Worm (Caenorhabditis elegans) whole organism, late embryonic: ENCODE results near the gene sru-44.

ENCODE experiments used
- Y22D7AL.16 ChIP-seq: sonication (generic microtip); optimal IDR thresholded peaks from 2 replicates; lab custom pipeline; 2016; ENCODE audit warnings: missing genetic modification characterization, missing compliant biosample characterization
- ceh-14 ChIP-seq: sonication (generic microtip); optimal IDR thresholded peaks from 2 replicates; lab custom pipeline; 2016; ENCODE audit warnings: missing genotype, missing genetic modification characterization, missing compliant biosample characterization
- ceh-19 ChIP-seq: fragments of 200-800 bp; sonication (Bioruptor generic); optimal IDR thresholded peaks from 2 replicates; lab custom pipeline; 2018; ENCODE audit warnings: mild to moderate bottlenecking, missing genetic modification characterization, missing compliant biosample characterization
- ceh-2 ChIP-seq: sonication (generic microtip); optimal IDR thresholded peaks from 2 replicates; lab custom pipeline; 2016; ENCODE audit warnings: missing genotype, missing genetic modification characterization, missing compliant biosample characterization
- ceh-24 ChIP-seq: sonication (generic microtip); optimal IDR thresholded peaks from 2 replicates; lab custom pipeline; 2016; ENCODE audit warnings: mild to moderate bottlenecking, missing genetic modification characterization, missing compliant biosample characterization
- ceh-30 ChIP-seq: fragments of 150-350 bp; optimal IDR thresholded peaks from 2 replicates; lab custom pipeline; 2014; ENCODE audit warnings: missing biosample characterization, missing genetic modification characterization
- ceh-45 ChIP-seq: fragments of 200-800 bp; sonication (Bioruptor generic); IDR thresholded peaks from 2 replicates; pipeline ENCODE4 v1.3.6; 2022; ENCODE audit warnings: missing genetic modification reagents, missing genetic modification characterization, missing compliant biosample characterization
- ceh-6 ChIP-seq: fragments of 200-800 bp; sonication (Bioruptor generic); optimal IDR thresholded peaks from 2 replicates; lab custom pipeline; 2018; ENCODE audit warnings: mild to moderate bottlenecking, missing genetic modification characterization, missing compliant biosample characterization
- ceh-9 ChIP-seq: sonication (generic microtip); optimal IDR thresholded peaks from 2 replicates; lab custom pipeline; 2016; ENCODE audit warnings: mild to moderate bottlenecking, missing genetic modification characterization, inconsistent platforms, missing compliant biosample characterization
- dmd-4 ChIP-seq: sonication (generic microtip); optimal IDR thresholded peaks from 2 replicates; lab custom pipeline; 2016; ENCODE audit warnings: borderline replicate concordance, missing genetic modification characterization, missing compliant biosample characterization
- dve-1 ChIP-seq: sonication (generic microtip); optimal IDR thresholded peaks from 2 replicates; lab custom pipeline; 2017; ENCODE audit warnings: antibody characterized with exemption, mild to moderate bottlenecking, missing genetic modification characterization, missing compliant biosample characterization
- elt-4 ChIP-seq: sonication (generic microtip); optimal IDR thresholded peaks from 2 replicates; lab custom pipeline; 2016; ENCODE audit warnings: missing genetic modification characterization, missing compliant biosample characterization
- ets-4 ChIP-seq: sonication (generic microtip); optimal IDR thresholded peaks from 2 replicates; lab custom pipeline; 2016; ENCODE audit warnings: missing genetic modification characterization, missing compliant biosample characterization
- fkh-10 ChIP-seq: fragments of 150-350 bp; optimal IDR thresholded peaks from 2 replicates; lab custom pipeline; 2014; ENCODE audit warnings: missing biosample characterization, missing genetic modification reagents, missing genetic modification characterization
- fkh-6 ChIP-seq: sonication (generic microtip); optimal IDR thresholded peaks from 2 replicates; lab custom pipeline; 2016; ENCODE audit warnings: missing genetic modification characterization, missing compliant biosample characterization
- gmeb-2 ChIP-seq: sonication (generic microtip); optimal IDR thresholded peaks from 2 replicates; lab custom pipeline; 2016; ENCODE audit warnings: missing genetic modification characterization, inconsistent platforms, missing compliant biosample characterization
- hlh-13 ChIP-seq: fragments of 200-800 bp; sonication (Bioruptor generic); optimal IDR thresholded peaks from 2 replicates; lab custom pipeline; 2018; ENCODE audit warnings: mild to moderate bottlenecking, missing genetic modification characterization, missing compliant biosample characterization
- hlh-15 ChIP-seq: sonication (generic microtip); optimal IDR thresholded peaks from 2 replicates; lab custom pipeline; 2016; ENCODE audit warnings: missing genetic modification characterization, missing compliant biosample characterization
- hlh-6 ChIP-seq: sonication (generic microtip); optimal IDR thresholded peaks from 2 replicates; lab custom pipeline; 2016; ENCODE audit warnings: missing genotype, missing genetic modification characterization, missing compliant biosample characterization
- hlh-8 ChIP-seq: sonication (generic microtip); optimal IDR thresholded peaks from 2 replicates; lab custom pipeline; 2016; ENCODE audit warnings: missing genotype, missing genetic modification characterization, missing compliant biosample characterization
- npax-4 ChIP-seq: sonication (generic microtip); optimal IDR thresholded peaks from 2 replicates; lab custom pipeline; 2016; ENCODE audit warnings: missing genetic modification characterization, missing compliant biosample characterization
- pag-3 ChIP-seq: sonication (generic microtip); optimal IDR thresholded peaks from 2 replicates; lab custom pipeline; 2016; ENCODE audit warnings: missing compliant biosample characterization, missing genetic modification characterization, borderline replicate concordance
- pat-9 ChIP-seq: fragments of 200-800 bp; sonication (Bioruptor generic); optimal IDR thresholded peaks from 2 replicates; lab custom pipeline; 2018; ENCODE audit warnings: mild to moderate bottlenecking, missing genetic modification characterization, moderate library complexity, missing compliant biosample characterization
- pqm-1 ChIP-seq: sonication (generic microtip); optimal IDR thresholded peaks from 2 replicates; lab custom pipeline; 2016; ENCODE audit warnings: missing genetic modification characterization, missing compliant biosample characterization
- pros-1 ChIP-seq: fragments of 150-350 bp; optimal IDR thresholded peaks from 2 replicates; lab custom pipeline; 2014; ENCODE audit warnings: missing biosample characterization, missing genetic modification reagents, missing genetic modification characterization
- rnt-1 ChIP-seq: sonication (generic microtip); optimal IDR thresholded peaks from 2 replicates; lab custom pipeline; 2016; ENCODE audit warnings: missing genetic modification characterization, missing compliant biosample characterization
- sox-4 ChIP-seq: sonication (generic microtip); optimal IDR thresholded peaks from 2 replicates; lab custom pipeline; 2017; ENCODE audit warnings: mild to moderate bottlenecking, missing genetic modification characterization, inconsistent platforms, missing compliant biosample characterization
- syd-9 ChIP-seq: sonication (generic microtip); optimal IDR thresholded peaks from 2 replicates; lab custom pipeline; 2016; ENCODE audit warnings: mild to moderate bottlenecking, missing genetic modification characterization, moderate library complexity, missing compliant biosample characterization
- tbx-2 ChIP-seq: sonication (generic microtip); optimal IDR thresholded peaks from 2 replicates; lab custom pipeline; 2016; ENCODE audit warnings: missing genetic modification characterization, missing compliant biosample characterization
- tbx-7 ChIP-seq: sonication (generic microtip); optimal IDR thresholded peaks from 2 replicates; lab custom pipeline; 2016; ENCODE audit warnings: missing genotype, missing genetic modification characterization, missing compliant biosample characterization
- zip-5 ChIP-seq: sonication (generic microtip); optimal IDR thresholded peaks from 2 replicates; lab custom pipeline; 2016; ENCODE audit warnings: missing genetic modification characterization, missing compliant biosample characterization
- ztf-16 ChIP-seq: sonication (generic microtip); optimal IDR thresholded peaks from 2 replicates; lab custom pipeline; 2017; ENCODE audit warnings: missing genetic modification characterization, missing compliant biosample characterization

The sru-44 gene

ce11 chrV:16460866-16461265, 6.9 kb downstream of the sru-44 start, which contains the start of gene srh-142:
srh-142 (minus strand) TSS chrV:16460966.
- TF ChIP-seq ceh-2 (tag; lab: Kevin White, UChicago) (no peak), gmeb-2 (tag; lab: Kevin White, UChicago) (no peak), hlh-6 (tag; lab: Kevin White, UChicago) (no peak), tbx-7 (no peak), rnt-1 (no peak), syd-9 (tag; lab: Kevin White, UChicago) (no peak), ztf-16 (tag; lab: Kevin White, UChicago) (no peak), ets-4 (tag; lab: Kevin White, UChicago) (no peak)

- no peak for TF ChIP-seq ceh-24 (tag; lab: Kevin White, UChicago)
- no peak for TF ChIP-seq hlh-6 (tag; lab: Kevin White, UChicago)
- no peak for TF ChIP-seq npax-4 (tag; lab: Kevin White, UChicago)
- no peak for TF ChIP-seq pag-3
- TF ChIP-seq fkh-6 (tag; lab: Kevin White, UChicago) = no peak
- no peak for TF ChIP-seq hlh-8 (tag; lab: Kevin White, UChicago)
- no peak for TF ChIP-seq hlh-15 (tag; lab: Kevin White, UChicago)
- no peak for TF ChIP-seq dmd-4 (tag; lab: Kevin White, UChicago)
- TF ChIP-seq pat-9 = no peak
- TF ChIP-seq sox-4 (tag; lab: Kevin White, UChicago) = no peak
- no peak for TF ChIP-seq elt-4 (tag; lab: Kevin White, UChicago)
Observed at ce11 chrV:16459377-16459776, 8.4 kb downstream of the sru-44 start.

ce11 chrV:16458714-16459113, 9.0 kb downstream of the sru-44 start, which contains the start of gene str-15:
str-15 (minus strand) TSS chrV:16458814.
- TF ChIP-seq ceh-2 (tag; lab: Kevin White, UChicago) (no peak), ceh-45 (GFP tag; lab: Robert Waterston, UW) (no peak), ceh-30 (tag; lab: Kevin White, UChicago) (no peak), pros-1 (tag; lab: Kevin White, UChicago) (no peak), ceh-6 (GFP tag; lab: Kevin White, UChicago) (no peak), ceh-14 (tag; lab: Kevin White, UChicago) (no peak), ceh-24 (tag; lab: Kevin White, UChicago) (no peak), ceh-19 (GFP tag; lab: Kevin White, UChicago) (no peak), tbx-7 (no peak), ceh-9 (tag; lab: Kevin White, UChicago) (no peak)

- TF ChIP-seq syd-9 (tag; lab: Kevin White, UChicago) = no peak
Observed at ce11 chrV:16455065-16455464, 12.7 kb downstream of the sru-44 start, which contains the start of gene str-14. str-14 (minus strand) TSS chrV:16455165.

ce11 chrV:16447735-16448134, 20.0 kb downstream of the sru-44 start, which contains the start of gene T08G3.13:
T08G3.13 (plus strand) TSS chrV:16448035.
- TF ChIP-seq fkh-10 (GFP tag; lab: Kevin White, UChicago) (no peak), Y22D7AL.16 (tag; lab: Kevin White, UChicago) (no peak), ets-4 (tag; lab: Kevin White, UChicago) (no peak), hlh-8 (tag; lab: Kevin White, UChicago) (no peak), hlh-13 (GFP tag; lab: Kevin White, UChicago) (no peak), ztf-16 (tag; lab: Kevin White, UChicago) (no peak), ceh-2 (tag; lab: Kevin White, UChicago) (no peak), zip-5 (no peak)
- TF ChIP-seq, all 69 proteins: peak for 0

- TF ChIP-seq dve-1 (tag; lab: Kevin White, UChicago) (peak; percentile 70), tbx-2 (tag; lab: Kevin White, UChicago) (no peak), pqm-1 (tag; lab: Kevin White, UChicago) (no peak)
Observed at ce11 chrV:16446191-16446590, 21.5 kb downstream of the sru-44 start.
